Worm (Caenorhabditis elegans) whole organism, mixed stage, embryonic: Measurements from ENCODE around the gene F36H12.9.
"Not testable (repeated sequence)": the region's sequence is repeated elsewhere in the genome, so short reads cannot be mapped to it uniquely, and the experiment has no call there.

Experiments
- blmp-1 ChIP-seq: fragments of 150-350 bp; optimal IDR thresholded peaks from 2 replicates; lab custom pipeline; 2014; ENCODE audit warnings: missing biosample characterization, missing genetic modification characterization
- ceh-43 ChIP-seq: fragments of 200-800 bp; sonication (Bioruptor generic); optimal IDR thresholded peaks from 2 replicates; lab custom pipeline; 2018; ENCODE audit warnings: mild to moderate bottlenecking, missing genetic modification characterization, moderate library complexity, missing compliant biosample characterization
- ceh-83 ChIP-seq: fragments of 200-800 bp; sonication (Bioruptor generic); optimal IDR thresholded peaks from 2 replicates; lab custom pipeline; 2018; ENCODE audit warnings: mild to moderate bottlenecking, missing genetic modification characterization, missing compliant biosample characterization
- elt-3 ChIP-seq: fragments of 150-350 bp; optimal IDR thresholded peaks from 2 replicates; lab custom pipeline; 2014; ENCODE audit warnings: missing biosample characterization, missing genetic modification characterization
- ham-2 ChIP-seq: fragments of 200-800 bp; sonication (Bioruptor generic); optimal IDR thresholded peaks from 2 replicates; lab custom pipeline; 2018; ENCODE audit warnings: mild to moderate bottlenecking, missing genetic modification characterization, missing compliant biosample characterization
- hlh-1 ChIP-seq: fragments of 150-350 bp; optimal IDR thresholded peaks from 2 replicates; lab custom pipeline; 2014; ENCODE audit warnings: missing biosample characterization, missing genetic modification reagents, missing genetic modification characterization
- lin-13 ChIP-seq: fragments of 150-350 bp; optimal IDR thresholded peaks from 2 replicates; lab custom pipeline; 2014; ENCODE audit warnings: missing biosample characterization, missing genetic modification characterization
- lin-32 ChIP-seq: fragments of 200-800 bp; sonication (Bioruptor generic); optimal IDR thresholded peaks from 2 replicates; lab custom pipeline; 2018; ENCODE audit warnings: mild to moderate bottlenecking, missing genetic modification characterization, missing compliant biosample characterization
- nhr-76 ChIP-seq: sonication (generic microtip); optimal IDR thresholded peaks from 2 replicates; lab custom pipeline; 2017; ENCODE audit warnings: missing biosample characterization, missing genetic modification characterization
- sem-2 ChIP-seq: fragments of 200-800 bp; sonication (Bioruptor generic); optimal IDR thresholded peaks from 2 replicates; lab custom pipeline; 2018; ENCODE audit warnings: mild to moderate bottlenecking, missing genetic modification characterization, missing compliant biosample characterization
- snpc-4 ChIP-seq: fragments of 150-350 bp; optimal IDR thresholded peaks from 2 replicates; lab custom pipeline; 2014; ENCODE audit warnings: missing biosample characterization, missing genetic modification characterization
- sptf-1 ChIP-seq: sonication (generic microtip); optimal IDR thresholded peaks from 2 replicates; lab custom pipeline; 2017; ENCODE audit warnings: mild to moderate bottlenecking, missing genetic modification characterization, moderate library complexity, missing compliant biosample characterization
- unc-62 ChIP-seq: fragments of 150-350 bp; optimal IDR thresholded peaks from 2 replicates; lab custom pipeline; 2014; ENCODE audit warnings: missing biosample characterization, missing genetic modification reagents, missing genetic modification characterization
- ztf-11 ChIP-seq: fragments of 150-350 bp; optimal IDR thresholded peaks from 2 replicates; lab custom pipeline; 2014; ENCODE audit warnings: missing biosample characterization, missing genetic modification characterization

DNA sequence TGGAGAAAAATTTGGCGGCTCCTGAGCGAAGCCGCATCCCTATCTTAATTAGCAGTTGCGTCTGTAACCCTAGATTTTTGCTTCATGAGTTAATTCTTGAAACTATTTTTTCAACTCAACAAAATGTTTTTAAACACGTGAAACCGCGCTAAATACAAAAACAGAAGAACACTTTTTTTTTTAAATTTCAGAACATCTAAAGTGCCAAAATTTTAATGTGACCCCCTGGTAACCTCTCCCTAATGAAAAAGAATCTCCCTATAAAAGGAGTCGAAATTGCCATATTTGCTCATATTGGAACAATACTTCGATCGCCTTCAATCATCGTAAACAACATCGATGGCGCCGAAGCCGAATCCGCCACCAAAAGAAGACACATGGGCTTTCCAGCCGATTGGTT is 30.3 kb upstream of the F36H12.9 start, which contains the start of gene nsph-4.1:
- not testable (repeated sequence) for TF ChIP-seq ceh-83 (GFP tag; lab: Kevin White, UChicago); sptf-1; ham-2 (GFP tag; lab: Kevin White, UChicago); ceh-43 (GFP tag; lab: Kevin White, UChicago); hlh-1; blmp-1 (tag; lab: Kevin White, UChicago); unc-62 (GFP tag; lab: Kevin White, UChicago); sem-2 (GFP tag; lab: Kevin White, UChicago); elt-3; lin-13; ztf-11 (tag; lab: Kevin White, UChicago); lin-32 (GFP tag; lab: Kevin White, UChicago); nhr-76 (tag; lab: Kevin White, UChicago); snpc-4 (tag; lab: Kevin White, UChicago)
